Fruit fly (Drosophila melanogaster) whole organism, embryonic: ENCODE results near the gene Pino.

ENCODE experiments used
- Asciz ChIP-seq: fragments of 200-800 bp; sonication (Bioruptor generic); optimal IDR thresholded peaks from 2 replicates; lab custom pipeline; 2017; ENCODE audit warnings: missing biosample characterization, mild to moderate bottlenecking, missing genetic modification characterization, missing genetic modification reagents
- CG10366 ChIP-seq: fragments of 200-800 bp; sonication (Bioruptor generic); IDR thresholded peaks from 2 replicates; pipeline ENCODE4 v1.3.6; 2022; ENCODE audit warnings: missing biosample characterization, missing genetic modification characterization
- CG10543 ChIP-seq: fragments of 200-800 bp; sonication (Bioruptor generic); optimal IDR thresholded peaks from 3 replicates; lab custom pipeline; 2017; ENCODE audit warnings: missing biosample characterization, mild to moderate bottlenecking, missing genetic modification characterization, moderate library complexity
- CG10979 ChIP-seq: fragments of 200-800 bp; sonication (Bioruptor generic); optimal IDR thresholded peaks from 2 replicates; lab custom pipeline; 2018; ENCODE audit warnings: missing biosample characterization, mild to moderate bottlenecking, missing genetic modification characterization, moderate library complexity
- CG11696 ChIP-seq: fragments of 200-800 bp; sonication (Bioruptor generic); IDR thresholded peaks from 2 replicates; pipeline ENCODE4 v1.3.6; 2022; ENCODE audit warnings: missing biosample characterization, missing genetic modification characterization
- CG11723 ChIP-seq: fragments of 200-800 bp; sonication (Bioruptor generic); optimal IDR thresholded peaks from 2 replicates; lab custom pipeline; 2017; ENCODE audit warnings: missing biosample characterization, mild to moderate bottlenecking, missing genetic modification characterization
- CG12104 ChIP-seq: fragments of 200-800 bp; sonication (Bioruptor generic); optimal IDR thresholded peaks from 3 replicates; lab custom pipeline; 2016; ENCODE audit warnings: missing biosample characterization, missing genetic modification characterization
- CG12219 ChIP-seq: fragments of 200-800 bp; sonication (Bioruptor generic); optimal IDR thresholded peaks from 3 replicates; lab custom pipeline; 2018; ENCODE audit warnings: missing biosample characterization, mild to moderate bottlenecking, missing genetic modification characterization
- CG15601 ChIP-seq: fragments of 200-800 bp; sonication (Bioruptor generic); optimal IDR thresholded peaks from 3 replicates; lab custom pipeline; 2019; ENCODE audit warnings: missing biosample characterization, mild to moderate bottlenecking, missing genetic modification characterization, moderate library complexity
- CG17359 ChIP-seq: fragments of 200-800 bp; sonication (Bioruptor generic); optimal IDR thresholded peaks from 3 replicates; lab custom pipeline; 2018; ENCODE audit warnings: missing biosample characterization, mild to moderate bottlenecking, missing genetic modification characterization, moderate library complexity
- CG17802 ChIP-seq: fragments of 200-800 bp; sonication (Bioruptor generic); optimal IDR thresholded peaks from 2 replicates; lab custom pipeline; 2018; ENCODE audit warnings: missing biosample characterization, mild to moderate bottlenecking, missing genetic modification characterization, moderate library complexity
- CG17829 ChIP-seq: fragments of 200-800 bp; optimal IDR thresholded peaks from 2 replicates; lab custom pipeline; 2019; ENCODE audit warnings: missing biosample characterization, mild to moderate bottlenecking, missing genetic modification characterization, moderate library complexity
- CG2678 ChIP-seq: fragments of 200-800 bp; sonication (Bioruptor generic); optimal IDR thresholded peaks from 3 replicates; lab custom pipeline; 2019; ENCODE audit warnings: missing biosample characterization, mild to moderate bottlenecking, missing genetic modification characterization, moderate library complexity
- CG30020 ChIP-seq: fragments of 200-800 bp; optimal IDR thresholded peaks from 2 replicates; lab custom pipeline; 2019; ENCODE audit warnings: missing biosample characterization, mild to moderate bottlenecking, missing genetic modification characterization, moderate library complexity
- CG31388 ChIP-seq: fragments of 200-800 bp; sonication (Bioruptor generic); optimal IDR thresholded peaks from 2 replicates; lab custom pipeline; 2016; ENCODE audit warnings: missing biosample characterization, missing genetic modification characterization
- CG32532 ChIP-seq: fragments of 200-800 bp; sonication (Bioruptor generic); IDR thresholded peaks from 2 replicates; pipeline ENCODE4 v1.3.6; 2022; ENCODE audit warnings: missing biosample characterization, missing genetic modification characterization
- CG34376 ChIP-seq: fragments of 200-800 bp; sonication (Bioruptor generic); optimal IDR thresholded peaks from 2 replicates; lab custom pipeline; 2018; ENCODE audit warnings: missing biosample characterization, mild to moderate bottlenecking, missing genetic modification characterization
- CG4328 ChIP-seq: fragments of 200-800 bp; sonication (Bioruptor generic); optimal IDR thresholded peaks from 3 replicates; lab custom pipeline; 2017; ENCODE audit warnings: missing biosample characterization, missing genetic modification reagents, missing genetic modification characterization
- CG5180 ChIP-seq: fragments of 200-800 bp; sonication (Bioruptor generic); optimal IDR thresholded peaks from 3 replicates; lab custom pipeline; 2017; ENCODE audit warnings: missing biosample characterization, missing genetic modification characterization, mild to moderate bottlenecking, moderate library complexity, missing genetic modification reagents
- CG6254 ChIP-seq: fragments of 200-800 bp; sonication (Bioruptor generic); optimal IDR thresholded peaks from 3 replicates; lab custom pipeline; 2017; ENCODE audit warnings: mild to moderate bottlenecking, missing biosample characterization, missing genetic modification reagents, missing genetic modification characterization
- CG7372 ChIP-seq: fragments of 200-800 bp; sonication (Bioruptor generic); IDR thresholded peaks from 2 replicates; pipeline ENCODE4 v1.3.6; 2022; ENCODE audit warnings: missing biosample characterization, missing genetic modification characterization
- CG7963 ChIP-seq: fragments of 200-800 bp; sonication (Bioruptor generic); IDR thresholded peaks from 3 replicates; pipeline ENCODE4 v1.3.6; 2022; ENCODE audit warnings: missing biosample characterization, missing genetic modification characterization; ENCODE audit not compliant: partially characterized antibody
- CG9437 ChIP-seq: fragments of 200-800 bp; sonication (Bioruptor generic); optimal IDR thresholded peaks from 2 replicates; lab custom pipeline; 2018; ENCODE audit warnings: missing biosample characterization, mild to moderate bottlenecking, missing genetic modification characterization
- Dad ChIP-seq: fragments of 200-800 bp; sonication (Bioruptor generic); optimal IDR thresholded peaks from 3 replicates; lab custom pipeline; 2016; ENCODE audit warnings: missing biosample characterization, missing genetic modification characterization
- Dll ChIP-seq: fragments of 200-800 bp; sonication (Bioruptor generic); IDR thresholded peaks from 4 replicates; pipeline ENCODE4 v1.3.6; 2022; ENCODE audit warnings: missing biosample characterization, missing genetic modification characterization; ENCODE audit not compliant: partially characterized antibody
- E2f1 ChIP-seq: fragments of 200-800 bp; sonication (Bioruptor generic); IDR thresholded peaks from 2 replicates; pipeline ENCODE4 v1.3.6; 2022; ENCODE audit warnings: missing biosample characterization, missing genetic modification characterization
- ERR ChIP-seq: fragments of 200-800 bp; sonication (Bioruptor generic); optimal IDR thresholded peaks from 2 replicates; lab custom pipeline; 2016; ENCODE audit warnings: missing biosample characterization, missing genetic modification characterization
- GATAe ChIP-seq: fragments of 200-800 bp; sonication (Bioruptor generic); conservative IDR thresholded peaks from 2 replicates; pipeline ENCODE4 v1.3.6; 2022; ENCODE audit warnings: missing biosample characterization, missing genetic modification characterization
- H2.0 ChIP-seq: fragments of 200-800 bp; sonication (Bioruptor generic); IDR thresholded peaks from 2 replicates; pipeline ENCODE4 v1.3.6; 2022; ENCODE audit warnings: missing biosample characterization, missing genetic modification characterization
- HLH3B ChIP-seq: fragments of 200-800 bp; sonication (Bioruptor generic); IDR thresholded peaks from 2 replicates; pipeline ENCODE4 v1.3.6; 2022; ENCODE audit warnings: missing biosample characterization, missing genetic modification characterization
- Kr ChIP-seq: fragments of 200-800 bp; sonication (Bioruptor generic); optimal IDR thresholded peaks from 2 replicates; lab custom pipeline; 2017; ENCODE audit warnings: missing biosample characterization, mild to moderate bottlenecking, missing genetic modification characterization
- Lhr ChIP-seq: fragments of 200-800 bp; sonication (Bioruptor generic); optimal IDR thresholded peaks from 3 replicates; lab custom pipeline; 2017; ENCODE audit warnings: mild to moderate bottlenecking, missing biosample characterization, missing genetic modification reagents, missing genetic modification characterization
- NFAT ChIP-seq: fragments of 200-800 bp; sonication (Bioruptor generic); IDR thresholded peaks from 2 replicates; pipeline ENCODE4 v1.3.6; 2022; ENCODE audit warnings: missing biosample characterization, missing genetic modification characterization
- Ptx1 ChIP-seq: fragments of 200-800 bp; sonication (Bioruptor generic); IDR thresholded peaks from 2 replicates; pipeline ENCODE4 v1.3.6; 2022; ENCODE audit warnings: missing biosample characterization, missing genetic modification characterization
- br ChIP-seq: fragments of >200 bp; optimal IDR thresholded peaks from 2 replicates; lab custom pipeline; 2017
- chinmo ChIP-seq: fragments of 200-800 bp; sonication (Bioruptor generic); IDR thresholded peaks from 4 replicates; pipeline ENCODE4 v1.3.6; 2022; ENCODE audit warnings: missing biosample characterization, missing genetic modification characterization; ENCODE audit not compliant: partially characterized antibody
- crc ChIP-seq: fragments of 200-800 bp; sonication (Bioruptor generic); optimal IDR thresholded peaks from 2 replicates; lab custom pipeline; 2016; ENCODE audit warnings: missing biosample characterization, missing genetic modification characterization
- croc ChIP-seq: fragments of 200-800 bp; sonication (Bioruptor generic); conservative IDR thresholded peaks from 3 replicates; pipeline ENCODE4 v1.3.6; 2022; ENCODE audit warnings: missing biosample characterization, missing genetic modification characterization
- cwo ChIP-seq: fragments of 200-800 bp; sonication (Bioruptor generic); optimal IDR thresholded peaks from 3 replicates; lab custom pipeline; 2017; ENCODE audit warnings: missing biosample characterization, missing genetic modification characterization, mild to moderate bottlenecking, moderate library complexity, missing genetic modification reagents
- dan ChIP-seq: fragments of 200-800 bp; sonication (Bioruptor generic); IDR thresholded peaks from 2 replicates; pipeline ENCODE4 v1.3.6; 2022; ENCODE audit warnings: missing biosample characterization, missing genetic modification characterization
- exex ChIP-seq: fragments of 200-800 bp; sonication (Bioruptor generic); optimal IDR thresholded peaks from 4 replicates; lab custom pipeline; 2018; ENCODE audit warnings: missing biosample characterization, mild to moderate bottlenecking, missing genetic modification characterization, moderate library complexity
- fd3F ChIP-seq: fragments of 200-800 bp; sonication (Bioruptor generic); optimal IDR thresholded peaks from 2 replicates; lab custom pipeline; 2018; ENCODE audit warnings: missing biosample characterization, mild to moderate bottlenecking, missing genetic modification characterization, moderate library complexity
- fd64A ChIP-seq: fragments of 200-800 bp; sonication (Bioruptor generic); optimal IDR thresholded peaks from 3 replicates; lab custom pipeline; 2018; ENCODE audit warnings: missing biosample characterization, mild to moderate bottlenecking, missing genetic modification characterization
- ftz-f1 ChIP-seq: fragments of 200-800 bp; sonication (Bioruptor generic); optimal IDR thresholded peaks from 2 replicates; lab custom pipeline; 2016; ENCODE audit warnings: missing biosample characterization, missing genetic modification characterization
- hb ChIP-seq: fragments of 200-800 bp; sonication (Bioruptor generic); IDR thresholded peaks from 3 replicates; pipeline ENCODE4 v1.3.6; 2022; ENCODE audit warnings: missing biosample characterization, missing genetic modification characterization; ENCODE audit not compliant: partially characterized antibody
- ken ChIP-seq: fragments of 200-800 bp; sonication (Bioruptor generic); IDR thresholded peaks from 3 replicates; pipeline ENCODE4 v1.3.6; 2022; ENCODE audit warnings: missing biosample characterization, missing genetic modification characterization
- ro ChIP-seq: fragments of 200-800 bp; sonication (Bioruptor generic); IDR thresholded peaks from 2 replicates; pipeline ENCODE4 v1.3.6; 2022; ENCODE audit warnings: missing biosample characterization, missing genetic modification characterization
- tap ChIP-seq: fragments of 200-800 bp; optimal IDR thresholded peaks from 3 replicates; lab custom pipeline; 2019; ENCODE audit warnings: missing biosample characterization, mild to moderate bottlenecking, missing genetic modification characterization, moderate library complexity
- trem ChIP-seq: fragments of 200-800 bp; optimal IDR thresholded peaks from 3 replicates; lab custom pipeline; 2019; ENCODE audit warnings: missing biosample characterization, mild to moderate bottlenecking, missing genetic modification characterization, moderate library complexity
- zen ChIP-seq: fragments of 200-800 bp; sonication (Bioruptor generic); optimal IDR thresholded peaks from 3 replicates; lab custom pipeline; 2018; ENCODE audit warnings: missing biosample characterization, mild to moderate bottlenecking, missing genetic modification characterization, moderate library complexity

The Pino gene

dm6 chr2L:1116661-1117322 is 12.0 kb downstream of the Pino start (continued):
- no peak for TF ChIP-seq Asciz (GFP tag; lab: Kevin White, UChicago)
- no peak for TF ChIP-seq Lhr (GFP tag; lab: Kevin White, UChicago)
- no peak for TF ChIP-seq dan (GFP tag; lab: Robert Waterston, UW)
- no peak for TF ChIP-seq H2.0 (GFP tag; lab: Robert Waterston, UW)
- TF ChIP-seq GATAe (GFP tag; lab: Robert Waterston, UW) = peak; percentile 48; the same call in 1 of the 2 replicates
- TF ChIP-seq Ptx1 (GFP tag; lab: Robert Waterston, UW) = no peak
- TF ChIP-seq CG32532 (GFP tag; lab: Robert Waterston, UW) = peak; percentile 9; the same call in 1 of the 2 replicates
- no peak for TF ChIP-seq E2f1 (GFP tag; lab: Robert Waterston, UW)
- no peak for TF ChIP-seq CG17829 (tag; lab: Kevin White, UChicago)
- no peak for TF ChIP-seq NFAT (GFP tag; lab: Robert Waterston, UW)
- TF ChIP-seq fd64A (GFP tag; lab: Kevin White, UChicago) = no peak
- no peak for TF ChIP-seq CG12104 (GFP tag; lab: Kevin White, UChicago)
- TF ChIP-seq Dll (GFP tag; lab: Robert Waterston, UW) = no peak
- TF ChIP-seq trem = no peak
- no peak for TF ChIP-seq CG17802 (tag; lab: Kevin White, UChicago)
- no peak for TF ChIP-seq croc (GFP tag; lab: Robert Waterston, UW)
- TF ChIP-seq ken (GFP tag; lab: Robert Waterston, UW) = no peak
- TF ChIP-seq CG10543 (GFP tag; lab: Kevin White, UChicago) = peak; percentile 71
- TF ChIP-seq CG12219 (GFP tag; lab: Kevin White, UChicago) = no peak
- 0 out of 4 replicates have a peak, but pooled peaks have one; percentile 4 for TF ChIP-seq chinmo (GFP tag; lab: Robert Waterston, UW)
- no peak for TF ChIP-seq zen (tag; lab: Kevin White, UChicago)
- peak; percentile 43 for TF ChIP-seq exex
- TF ChIP-seq ro (GFP tag; lab: Robert Waterston, UW) = no peak
- TF ChIP-seq CG30020 (tag; lab: Kevin White, UChicago) = no peak
- TF ChIP-seq ERR = no peak
- TF ChIP-seq CG7372 = no peak
- no peak for TF ChIP-seq crc
- TF ChIP-seq CG15601 (tag; lab: Kevin White, UChicago) = no peak
- TF ChIP-seq CG31388 (GFP tag; lab: Kevin White, UChicago) = no peak
- no peak for TF ChIP-seq CG6254 (GFP tag; lab: Kevin White, UChicago)
- no peak for TF ChIP-seq CG7963 (GFP tag; lab: Robert Waterston, UW)
- peak; percentile 45 for TF ChIP-seq CG34376 (GFP tag; lab: Kevin White, UChicago)
- TF ChIP-seq CG17359 (tag; lab: Kevin White, UChicago) = no peak
- no peak for TF ChIP-seq CG5180 (GFP tag; lab: Kevin White, UChicago)
- TF ChIP-seq CG10366 (GFP tag; lab: Robert Waterston, UW) = no peak
- TF ChIP-seq br (lab: Kevin White, UChicago) = no peak
- TF ChIP-seq fd3F (GFP tag; lab: Kevin White, UChicago) = no peak
- no peak for TF ChIP-seq CG9437
- TF ChIP-seq Dad (GFP tag; lab: Kevin White, UChicago) = no peak
- no peak for TF ChIP-seq CG2678
- TF ChIP-seq hb (GFP tag; lab: Robert Waterston, UW) = 0 out of 3 replicates have a peak, but pooled peaks have one; percentile 5
- TF ChIP-seq CG11696 (GFP tag; lab: Robert Waterston, UW) = no peak
- TF ChIP-seq HLH3B (GFP tag; lab: Robert Waterston, UW) = no peak
- TF ChIP-seq tap (tag; lab: Kevin White, UChicago) = no peak
- TF ChIP-seq CG10979 (tag; lab: Kevin White, UChicago) = no peak
- no peak for TF ChIP-seq CG11723 (GFP tag; lab: Kevin White, UChicago)
- no peak for TF ChIP-seq Kr
- TF ChIP-seq cwo (GFP tag; lab: Kevin White, UChicago) = peak; percentile 74
- TF ChIP-seq ftz-f1 (GFP tag; lab: Kevin White, UChicago) = peak; percentile 46
- no peak for TF ChIP-seq CG4328 (GFP tag; lab: Kevin White, UChicago)
